Fruit fly (Drosophila melanogaster) whole organism, embryonic: ENCODE data around the gene syd.

Source experiments
- Abd-B ChIP-seq: fragments of 200-800 bp; sonication (Bioruptor generic); optimal IDR thresholded peaks from 2 replicates; lab custom pipeline; 2018; ENCODE audit warnings: missing biosample characterization, mild to moderate bottlenecking, missing genetic modification characterization, moderate library complexity
- Atf6 ChIP-seq: fragments of 200-800 bp; sonication (Bioruptor generic); IDR thresholded peaks from 2 replicates; pipeline ENCODE4 v1.3.6; 2022; ENCODE audit warnings: missing biosample characterization, missing genetic modification characterization
- B-H1 ChIP-seq: fragments of 200-800 bp; sonication (Bioruptor generic); IDR thresholded peaks from 3 replicates; pipeline ENCODE4 v1.3.6; 2022; ENCODE audit warnings: missing biosample characterization, missing genetic modification characterization
- CG11723 ChIP-seq: fragments of 200-800 bp; sonication (Bioruptor generic); optimal IDR thresholded peaks from 2 replicates; lab custom pipeline; 2017; ENCODE audit warnings: missing biosample characterization, mild to moderate bottlenecking, missing genetic modification characterization
- CG12769 ChIP-seq: fragments of 200-800 bp; sonication (Bioruptor generic); optimal IDR thresholded peaks from 2 replicates; lab custom pipeline; 2019; ENCODE audit warnings: missing biosample characterization, mild to moderate bottlenecking, missing genetic modification characterization, moderate library complexity
- CG13424 ChIP-seq: fragments of 200-800 bp; sonication (Bioruptor generic); optimal IDR thresholded peaks from 2 replicates; lab custom pipeline; 2019; ENCODE audit warnings: missing biosample characterization, mild to moderate bottlenecking, missing genetic modification characterization, moderate library complexity
- CG14710 ChIP-seq: fragments of 200-800 bp; sonication (Bioruptor generic); optimal IDR thresholded peaks from 3 replicates; lab custom pipeline; 2019; ENCODE audit warnings: missing biosample characterization, mild to moderate bottlenecking, missing genetic modification characterization, moderate library complexity
- CG15696 ChIP-seq: fragments of 200-800 bp; sonication (Bioruptor generic); optimal IDR thresholded peaks from 2 replicates; lab custom pipeline; 2019; ENCODE audit warnings: missing biosample characterization, mild to moderate bottlenecking, missing genetic modification characterization, moderate library complexity
- CG16813 ChIP-seq: fragments of 200-800 bp; sonication (Bioruptor generic); IDR thresholded peaks from 3 replicates; pipeline ENCODE4 v1.3.6; 2022; ENCODE audit warnings: missing biosample characterization, missing genetic modification characterization; ENCODE audit not compliant: partially characterized antibody
- CG17912 ChIP-seq: fragments of 200-800 bp; sonication (Bioruptor generic); optimal IDR thresholded peaks from 2 replicates; lab custom pipeline; 2018; ENCODE audit warnings: missing biosample characterization, mild to moderate bottlenecking, missing genetic modification characterization
- CG2202 ChIP-seq: fragments of 200-800 bp; sonication (Bioruptor generic); optimal IDR thresholded peaks from 2 replicates; lab custom pipeline; 2018; ENCODE audit warnings: missing biosample characterization, mild to moderate bottlenecking, missing genetic modification characterization
- CG30403 ChIP-seq: fragments of 200-800 bp; sonication (Bioruptor generic); optimal IDR thresholded peaks from 3 replicates; lab custom pipeline; 2016; ENCODE audit warnings: missing biosample characterization, missing genetic modification characterization
- CG5953 ChIP-seq: fragments of 200-800 bp; sonication (Bioruptor generic); IDR thresholded peaks from 2 replicates; pipeline ENCODE4 v1.3.6; 2022; ENCODE audit warnings: missing biosample characterization, missing genetic modification characterization
- CG6813 ChIP-seq: fragments of 200-800 bp; sonication (Bioruptor generic); optimal IDR thresholded peaks from 2 replicates; lab custom pipeline; 2017; ENCODE audit warnings: missing biosample characterization, missing genetic modification characterization, mild to moderate bottlenecking, moderate library complexity, missing genetic modification reagents
- CG7372 ChIP-seq: fragments of 200-800 bp; sonication (Bioruptor generic); IDR thresholded peaks from 2 replicates; pipeline ENCODE4 v1.3.6; 2022; ENCODE audit warnings: missing biosample characterization, missing genetic modification characterization
- CG8924 ChIP-seq: fragments of 200-800 bp; optimal IDR thresholded peaks from 3 replicates; lab custom pipeline; 2019; ENCODE audit warnings: missing biosample characterization, mild to moderate bottlenecking, missing genetic modification characterization, moderate library complexity
- CkIIα-i1 ChIP-seq: fragments of 200-800 bp; sonication (Bioruptor generic); IDR thresholded peaks from 2 replicates; pipeline ENCODE4 v1.3.6; 2022; ENCODE audit warnings: missing biosample characterization, missing genetic modification characterization
- Dek ChIP-seq: fragments of 200-800 bp; sonication (Bioruptor generic); optimal IDR thresholded peaks from 3 replicates; lab custom pipeline; 2019; ENCODE audit warnings: missing biosample characterization, mild to moderate bottlenecking, missing genetic modification characterization, moderate library complexity
- Drgx ChIP-seq: fragments of 200-800 bp; sonication (Bioruptor generic); IDR thresholded peaks from 2 replicates; pipeline ENCODE4 v1.3.6; 2022; ENCODE audit warnings: missing biosample characterization, missing genetic modification characterization
- ERR ChIP-seq: fragments of 200-800 bp; sonication (Bioruptor generic); optimal IDR thresholded peaks from 2 replicates; lab custom pipeline; 2016; ENCODE audit warnings: missing biosample characterization, missing genetic modification characterization
- H2.0 ChIP-seq: fragments of 200-800 bp; sonication (Bioruptor generic); IDR thresholded peaks from 2 replicates; pipeline ENCODE4 v1.3.6; 2022; ENCODE audit warnings: missing biosample characterization, missing genetic modification characterization
- HLH4C ChIP-seq: fragments of 200-800 bp; sonication (Bioruptor generic); IDR thresholded peaks from 3 replicates; pipeline ENCODE4 v1.3.6; 2022; ENCODE audit warnings: missing biosample characterization, missing genetic modification characterization; ENCODE audit not compliant: partially characterized antibody
- Meics ChIP-seq: fragments of 200-800 bp; sonication (Bioruptor generic); optimal IDR thresholded peaks from 2 replicates; lab custom pipeline; 2017; ENCODE audit warnings: missing biosample characterization, mild to moderate bottlenecking, missing genetic modification characterization
- Neu2 ChIP-seq: fragments of 200-800 bp; sonication (Bioruptor generic); optimal IDR thresholded peaks from 3 replicates; lab custom pipeline; 2016; ENCODE audit warnings: missing biosample characterization, missing genetic modification characterization, borderline replicate concordance
- Ravus ChIP-seq: fragments of 200-800 bp; sonication (Bioruptor generic); IDR thresholded peaks from 2 replicates; pipeline ENCODE4 v1.3.6; 2022; ENCODE audit warnings: missing biosample characterization, missing genetic modification characterization
- Sox102F ChIP-seq: fragments of 200-800 bp; sonication (Bioruptor generic); optimal IDR thresholded peaks from 2 replicates; lab custom pipeline; 2018; ENCODE audit warnings: missing biosample characterization, mild to moderate bottlenecking, missing genetic modification characterization, moderate library complexity
- ab ChIP-seq: fragments of 200-800 bp; sonication (Bioruptor generic); optimal IDR thresholded peaks from 2 replicates; lab custom pipeline; 2016; ENCODE audit warnings: missing biosample characterization, missing genetic modification characterization
- cad ChIP-seq: fragments of >200 bp; optimal IDR thresholded peaks from 2 replicates; lab custom pipeline; 2017; ENCODE audit warnings: missing biosample characterization, missing genetic modification characterization
- chif ChIP-seq, 2 experiments: fragments of 200-800 bp; sonication (Bioruptor generic); optimal IDR thresholded peaks; 3 replicates each; lab custom pipeline; 2016; ENCODE audit warnings: missing biosample characterization in 2 of 2, missing genetic modification characterization in 2 of 2
- dm ChIP-seq: fragments of 200-800 bp; sonication (Bioruptor generic); optimal IDR thresholded peaks from 3 replicates; lab custom pipeline; 2016; ENCODE audit warnings: missing biosample characterization, missing genetic modification characterization
- dmrt11E ChIP-seq: fragments of 200-800 bp; sonication (Bioruptor generic); optimal IDR thresholded peaks from 3 replicates; lab custom pipeline; 2018; ENCODE audit warnings: missing biosample characterization, mild to moderate bottlenecking, missing genetic modification characterization, moderate library complexity
- esg ChIP-seq: fragments of 200-800 bp; sonication (Bioruptor generic); conservative IDR thresholded peaks from 2 replicates; pipeline ENCODE4 v1.3.6; 2022; ENCODE audit warnings: missing biosample characterization, missing genetic modification characterization
- exex ChIP-seq: fragments of 200-800 bp; sonication (Bioruptor generic); optimal IDR thresholded peaks from 4 replicates; lab custom pipeline; 2018; ENCODE audit warnings: missing biosample characterization, mild to moderate bottlenecking, missing genetic modification characterization, moderate library complexity
- fd64A ChIP-seq: fragments of 200-800 bp; sonication (Bioruptor generic); optimal IDR thresholded peaks from 3 replicates; lab custom pipeline; 2018; ENCODE audit warnings: missing biosample characterization, mild to moderate bottlenecking, missing genetic modification characterization
- fd96Cb ChIP-seq: fragments of 200-800 bp; sonication (Bioruptor generic); optimal IDR thresholded peaks from 2 replicates; lab custom pipeline; 2018; ENCODE audit warnings: missing biosample characterization, mild to moderate bottlenecking, missing genetic modification characterization, moderate library complexity
- fu2 ChIP-seq: fragments of 200-800 bp; sonication (Bioruptor generic); optimal IDR thresholded peaks from 2 replicates; lab custom pipeline; 2016; ENCODE audit warnings: missing biosample characterization, missing genetic modification characterization
- gce ChIP-seq: fragments of 200-800 bp; sonication (Bioruptor generic); IDR thresholded peaks from 3 replicates; pipeline ENCODE4 v1.3.6; 2022; ENCODE audit warnings: missing biosample characterization, missing genetic modification characterization
- ken ChIP-seq: fragments of 200-800 bp; sonication (Bioruptor generic); IDR thresholded peaks from 3 replicates; pipeline ENCODE4 v1.3.6; 2022; ENCODE audit warnings: missing biosample characterization, missing genetic modification characterization
- lov ChIP-seq, 2 experiments: fragments of 200-800 bp in 1 of 2; fragments of >200 bp in 1 of 2; sonication (Bioruptor generic) in 1 of 2; IDR thresholded peaks in 1 of 2; optimal IDR thresholded peaks in 1 of 2; 2 replicates in 1 of 2; 3 replicates in 1 of 2; pipeline versions ENCODE4 v1.3.6 to Lab custom; 2017 to 2022; ENCODE audit warnings: missing biosample characterization in 1 of 2, missing genetic modification characterization in 1 of 2
- mirr ChIP-seq: fragments of 200-800 bp; sonication (Bioruptor generic); optimal IDR thresholded peaks from 3 replicates; lab custom pipeline; 2018; ENCODE audit warnings: missing biosample characterization, mild to moderate bottlenecking, missing genetic modification characterization
- onecut ChIP-seq: fragments of 200-800 bp; sonication (Bioruptor generic); IDR thresholded peaks from 2 replicates; pipeline ENCODE4 v1.3.6; 2022; ENCODE audit warnings: missing biosample characterization, missing genetic modification characterization
- schlank ChIP-seq: fragments of 200-800 bp; sonication (Bioruptor generic); optimal IDR thresholded peaks from 2 replicates; lab custom pipeline; 2018; ENCODE audit warnings: missing biosample characterization, mild to moderate bottlenecking, missing genetic modification characterization
- so ChIP-seq: fragments of 200-800 bp; sonication (Bioruptor generic); IDR thresholded peaks from 3 replicates; pipeline ENCODE4 v1.3.6; 2022; ENCODE audit warnings: missing biosample characterization, missing genetic modification characterization
- sr ChIP-seq: fragments of 200-800 bp; sonication (Bioruptor generic); IDR thresholded peaks from 3 replicates; pipeline ENCODE4 v1.3.6; 2022; ENCODE audit warnings: missing biosample characterization, missing genetic modification characterization
- tgo ChIP-seq: fragments of 200-800 bp; sonication (Bioruptor generic); IDR thresholded peaks from 3 replicates; pipeline ENCODE4 v1.3.6; 2022; ENCODE audit warnings: missing biosample characterization, missing genetic modification characterization
- toy ChIP-seq: fragments of 200-800 bp; sonication (Bioruptor generic); IDR thresholded peaks from 2 replicates; pipeline ENCODE4 v1.3.6; 2022; ENCODE audit warnings: missing biosample characterization, missing genetic modification characterization
- wdn ChIP-seq: fragments of 200-800 bp; sonication (Bioruptor generic); IDR thresholded peaks from 2 replicates; pipeline ENCODE4 v1.3.6; 2022; ENCODE audit warnings: missing biosample characterization, missing genetic modification characterization
- zf30C ChIP-seq: fragments of 200-800 bp; sonication (Bioruptor generic); optimal IDR thresholded peaks from 3 replicates; lab custom pipeline; 2018; ENCODE audit warnings: missing biosample characterization, mild to moderate bottlenecking, missing genetic modification characterization

syd gene

dm6 chr3L:7963022-7963421 is 27.1 kb upstream of the syd start (continued):
- TF ChIP-seq Dek (no peak), mirr (peak; percentile 10), exex (peak; percentile 71), Ravus (GFP tag; lab: Robert Waterston, UW) (no peak), ken (GFP tag; lab: Robert Waterston, UW) (no peak)

- TF ChIP-seq CG13424 (tag; lab: Kevin White, UChicago): peak; percentile 48
- no peak for TF ChIP-seq CkIIα-i1 (GFP tag; lab: Robert Waterston, UW)
- no peak for TF ChIP-seq zf30C (GFP tag; lab: Kevin White, UChicago)
- TF ChIP-seq Neu2 (GFP tag; lab: Kevin White, UChicago): no peak
- TF ChIP-seq Drgx (GFP tag; lab: Robert Waterston, UW): 0 out of 2 replicates have a peak, but pooled peaks have one; percentile 18
- TF ChIP-seq wdn (GFP tag; lab: Robert Waterston, UW): no peak
- TF ChIP-seq sr: 0 out of 3 replicates have a peak, but pooled peaks have one; percentile 37
- TF ChIP-seq CG7372 (GFP tag; lab: Robert Waterston, UW): no peak
- peak; percentile 24 for TF ChIP-seq CG2202 (tag; lab: Kevin White, UChicago)
- no peak for TF ChIP-seq Atf6
- no peak for TF ChIP-seq CG17912
- TF ChIP-seq HLH4C (GFP tag; lab: Robert Waterston, UW): no peak
- no peak for TF ChIP-seq chif (GFP tag; optimal IDR thresholded peaks at IDR 0.05; lab: Kevin White, UChicago)
- TF ChIP-seq ERR (GFP tag; lab: Kevin White, UChicago): no peak
- TF ChIP-seq schlank (tag; lab: Kevin White, UChicago): no peak
- no peak for TF ChIP-seq so (GFP tag; lab: Robert Waterston, UW)
- no peak for TF ChIP-seq ab (GFP tag; lab: Kevin White, UChicago)
- peak; percentile 19 for TF ChIP-seq CG30403 (GFP tag; lab: Kevin White, UChicago)
- peak; percentile 16 for TF ChIP-seq dmrt11E (tag; lab: Kevin White, UChicago)
- no peak for TF ChIP-seq fu2
- no peak for TF ChIP-seq esg (GFP tag; lab: Robert Waterston, UW)
- TF ChIP-seq CG14710: peak; percentile 55
- TF ChIP-seq gce (GFP tag; lab: Robert Waterston, UW): no peak
- peak; percentile 11 for TF ChIP-seq Meics
- TF ChIP-seq dm (GFP tag; lab: Kevin White, UChicago): no peak
- TF ChIP-seq CG12769 (tag; lab: Kevin White, UChicago): peak; percentile 5
- TF ChIP-seq fd96Cb (tag; lab: Kevin White, UChicago): peak; percentile 39
- TF ChIP-seq Abd-B (GFP tag; lab: Kevin White, UChicago): no peak
- peak; percentile 19 for TF ChIP-seq CG15696 (tag; lab: Kevin White, UChicago)
- no peak for TF ChIP-seq tgo
- TF ChIP-seq CG5953: no peak
- TF ChIP-seq H2.0 (GFP tag; lab: Robert Waterston, UW): no peak
- TF ChIP-seq CG16813: no peak
- peak; percentile 9 for TF ChIP-seq cad (GFP tag; lab: Kevin White, UChicago)
- peak; percentile 29 for TF ChIP-seq Sox102F (GFP tag; lab: Kevin White, UChicago)
- no peak for TF ChIP-seq CG11723 (GFP tag; lab: Kevin White, UChicago)
- peak; percentile 71 for TF ChIP-seq fd64A
- no peak for TF ChIP-seq CG6813 (GFP tag; lab: Kevin White, UChicago)
- TF ChIP-seq CG8924 (tag; lab: Kevin White, UChicago): peak; percentile 50
- TF ChIP-seq B-H1 (GFP tag; lab: Robert Waterston, UW): no peak
- TF ChIP-seq onecut: peak; percentile 29; the same call in 1 of the 2 replicates
- TF ChIP-seq toy (GFP tag; lab: Robert Waterston, UW): no peak
- TF ChIP-seq lov (optimal IDR thresholded peaks at IDR 0.05; lab: Kevin White, UChicago): no peak
- no peak for TF ChIP-seq lov (GFP tag; IDR thresholded peaks at IDR 0.05; lab: Robert Waterston, UW)
Observed at dm6 chr3L:7961973-7962753, 26.2 kb upstream of the syd start.
